Worm (Caenorhabditis elegans) whole organism, L2 larva: ENCODE results near the gene Y119D3B.14.
A peak's percentile ranks its signal among the peaks of the same experiment; 100 is the strongest.

ENCODE experiments used
- ama-1 ChIP-seq: fragments of 150-350 bp; optimal IDR thresholded peaks from 2 replicates; lab custom pipeline; 2018; ENCODE audit warnings: inconsistent platforms
- blmp-1 ChIP-seq: sonication (generic microtip); optimal IDR thresholded peaks from 2 replicates; lab custom pipeline; 2017; ENCODE audit warnings: missing genetic modification characterization, mild to moderate bottlenecking, missing compliant biosample characterization, antibody characterized with exemption, moderate library complexity; ENCODE audit not compliant: insufficient read depth
- ceh-82 ChIP-seq: fragments of 150-350 bp; optimal IDR thresholded peaks from 2 replicates; lab custom pipeline; 2014; ENCODE audit warnings: missing biosample characterization, missing genetic modification characterization
- crh-2 ChIP-seq: sonication (generic microtip); optimal IDR thresholded peaks from 2 replicates; lab custom pipeline; 2017; ENCODE audit warnings: missing biosample characterization, missing genetic modification characterization
- elt-1 ChIP-seq: fragments of 150-350 bp; optimal IDR thresholded peaks from 2 replicates; lab custom pipeline; 2014; ENCODE audit warnings: missing biosample characterization, missing genetic modification characterization
- fos-1 ChIP-seq: fragments of 150-350 bp; optimal IDR thresholded peaks from 2 replicates; lab custom pipeline; 2014; ENCODE audit warnings: missing biosample characterization, missing genetic modification characterization
- lin-13 ChIP-seq: fragments of 150-350 bp; optimal IDR thresholded peaks from 2 replicates; lab custom pipeline; 2014; ENCODE audit warnings: missing biosample characterization, missing genetic modification reagents, missing genetic modification characterization
- lin-39 ChIP-seq: fragments of 150-350 bp; optimal IDR thresholded peaks from 2 replicates; lab custom pipeline; 2014; ENCODE audit warnings: missing biosample characterization, missing genetic modification reagents, missing genetic modification characterization
- mdl-1 ChIP-seq, 2 experiments: fragments of 150-350 bp in 1 of 2; sonication (generic microtip) in 1 of 2; optimal IDR thresholded peaks; 2 replicates each; lab custom pipeline; 2017; ENCODE audit warnings: missing biosample characterization in 2 of 2, missing genetic modification characterization in 2 of 2
- nhr-11 ChIP-seq: fragments of 150-350 bp; optimal IDR thresholded peaks from 2 replicates; lab custom pipeline; 2014; ENCODE audit warnings: missing biosample characterization, missing genetic modification characterization
- nhr-21 ChIP-seq: fragments of 150-350 bp; optimal IDR thresholded peaks from 2 replicates; lab custom pipeline; 2014; ENCODE audit warnings: missing biosample characterization, missing genetic modification characterization
- unc-62 ChIP-seq: fragments of 150-350 bp; optimal IDR thresholded peaks from 2 replicates; lab custom pipeline; 2014; ENCODE audit warnings: missing biosample characterization, missing genetic modification reagents, missing genetic modification characterization
- ztf-11 ChIP-seq: sonication (generic microtip); optimal IDR thresholded peaks from 2 replicates; lab custom pipeline; 2017; ENCODE audit warnings: missing biosample characterization, missing genetic modification characterization

DNA sequence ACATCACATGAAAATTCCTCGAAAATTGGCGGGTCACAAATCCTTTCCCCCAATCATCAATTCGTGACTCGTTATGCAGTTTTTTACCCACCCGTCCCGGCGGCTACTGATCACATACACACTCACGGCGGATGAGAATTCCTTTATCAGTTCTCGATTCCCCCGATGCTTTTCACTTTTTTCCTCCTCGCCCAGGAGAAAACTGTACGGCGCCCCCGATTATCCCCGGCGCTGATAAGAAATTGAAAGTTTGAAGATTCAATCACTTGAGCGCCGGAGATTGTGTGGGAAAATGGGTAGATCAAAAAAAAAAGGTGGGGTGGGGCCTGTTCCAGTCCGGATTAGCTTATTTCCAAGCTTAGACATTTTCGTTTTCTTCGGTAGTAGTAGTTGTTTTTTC lies 45.7 kb downstream of the Y119D3B.14 start:
- TF ChIP-seq lin-39 (no peak), fos-1 (no peak), mdl-1 (tag; optimal IDR thresholded peaks at IDR 0.05; lab: Kevin White, UChicago) (no peak), lin-13 (GFP tag; lab: Kevin White, UChicago) (no peak), ceh-82 (tag; lab: Kevin White, UChicago) (no peak), blmp-1 (peak; percentile 28), nhr-21 (tag; lab: Kevin White, UChicago) (no peak), ztf-11 (tag; lab: Kevin White, UChicago) (no peak), crh-2 (tag; lab: Kevin White, UChicago) (no peak), ama-1 (lab: Kevin White, UChicago) (no peak), elt-1 (tag; lab: Kevin White, UChicago) (no peak), nhr-11 (no peak), unc-62 (GFP tag; lab: Kevin White, UChicago) (no peak)
